Worm (Caenorhabditis elegans) whole organism, mixed stage, embryonic: ENCODE results near the gene C31G12.1.

Experiments used
- elt-3 ChIP-seq: fragments of 150-350 bp; optimal IDR thresholded peaks from 2 replicates; lab custom pipeline; 2014; ENCODE audit warnings: missing biosample characterization, missing genetic modification characterization
- flh-1 ChIP-seq: fragments of 200-800 bp; sonication (Bioruptor generic); optimal IDR thresholded peaks from 2 replicates; lab custom pipeline; 2018; ENCODE audit warnings: mild to moderate bottlenecking, missing genetic modification characterization, moderate library complexity, missing compliant biosample characterization
- hlh-1 ChIP-seq: fragments of 150-350 bp; optimal IDR thresholded peaks from 2 replicates; lab custom pipeline; 2014; ENCODE audit warnings: missing biosample characterization, missing genetic modification reagents, missing genetic modification characterization
- lin-13 ChIP-seq: fragments of 150-350 bp; optimal IDR thresholded peaks from 2 replicates; lab custom pipeline; 2014; ENCODE audit warnings: missing biosample characterization, missing genetic modification characterization
- mab-5 ChIP-seq: fragments of 150-350 bp; optimal IDR thresholded peaks from 2 replicates; lab custom pipeline; 2014; ENCODE audit warnings: missing biosample characterization, missing genetic modification characterization
- nhr-12 ChIP-seq: fragments of 150-350 bp; optimal IDR thresholded peaks from 2 replicates; lab custom pipeline; 2014; ENCODE audit warnings: missing biosample characterization, missing genetic modification characterization
- pha-4 ChIP-seq: fragments of 150-350 bp; optimal IDR thresholded peaks from 2 replicates; lab custom pipeline; 2018; ENCODE audit warnings: missing biosample characterization, missing genetic modification reagents, missing genetic modification characterization
- sem-2 ChIP-seq: fragments of 200-800 bp; sonication (Bioruptor generic); optimal IDR thresholded peaks from 2 replicates; lab custom pipeline; 2018; ENCODE audit warnings: mild to moderate bottlenecking, missing genetic modification characterization, missing compliant biosample characterization
- sptf-1 ChIP-seq: sonication (generic microtip); optimal IDR thresholded peaks from 2 replicates; lab custom pipeline; 2017; ENCODE audit warnings: mild to moderate bottlenecking, missing genetic modification characterization, moderate library complexity, missing compliant biosample characterization
- tbx-8 ChIP-seq: fragments of 200-800 bp; sonication (Bioruptor generic); optimal IDR thresholded peaks from 2 replicates; lab custom pipeline; 2018; ENCODE audit warnings: mild to moderate bottlenecking, missing genetic modification characterization, moderate library complexity, missing compliant biosample characterization
- unc-39 ChIP-seq: fragments of 150-350 bp; optimal IDR thresholded peaks from 2 replicates; lab custom pipeline; 2014; ENCODE audit warnings: missing biosample characterization, missing genetic modification characterization
- unc-62 ChIP-seq: fragments of 150-350 bp; optimal IDR thresholded peaks from 2 replicates; lab custom pipeline; 2014; ENCODE audit warnings: missing biosample characterization, missing genetic modification reagents, missing genetic modification characterization

- TF ChIP-seq flh-1 (GFP tag; lab: Kevin White, UChicago), result no peak
- no peak for TF ChIP-seq sptf-1 (tag; lab: Kevin White, UChicago)
- no peak for TF ChIP-seq mab-5
- no peak for TF ChIP-seq unc-62 (GFP tag; lab: Kevin White, UChicago)
- TF ChIP-seq nhr-12 (tag; lab: Kevin White, UChicago), result no peak
- TF ChIP-seq pha-4 (tag; lab: Kevin White, UChicago), result no peak
- TF ChIP-seq unc-39 (tag; lab: Kevin White, UChicago), result no peak
- TF ChIP-seq elt-3 (tag; lab: Kevin White, UChicago), result no peak
- TF ChIP-seq sem-2 (GFP tag; lab: Kevin White, UChicago), result no peak
- TF ChIP-seq tbx-8, result no peak
- no peak for TF ChIP-seq lin-13 (tag; lab: Kevin White, UChicago)
- no peak for TF ChIP-seq hlh-1 (tag; lab: Kevin White, UChicago)
These were observed 11.5 kb upstream of the C31G12.1 start, which contains the start of gene C14A6.7 for ce11 chrV:18168266-18168665.
